Worm (Caenorhabditis elegans): ENCODE results near the gene F40G9.15.
A peak's percentile ranks its signal among the peaks of the same experiment; 100 is the strongest.

F40G9.15 gene

DNA sequence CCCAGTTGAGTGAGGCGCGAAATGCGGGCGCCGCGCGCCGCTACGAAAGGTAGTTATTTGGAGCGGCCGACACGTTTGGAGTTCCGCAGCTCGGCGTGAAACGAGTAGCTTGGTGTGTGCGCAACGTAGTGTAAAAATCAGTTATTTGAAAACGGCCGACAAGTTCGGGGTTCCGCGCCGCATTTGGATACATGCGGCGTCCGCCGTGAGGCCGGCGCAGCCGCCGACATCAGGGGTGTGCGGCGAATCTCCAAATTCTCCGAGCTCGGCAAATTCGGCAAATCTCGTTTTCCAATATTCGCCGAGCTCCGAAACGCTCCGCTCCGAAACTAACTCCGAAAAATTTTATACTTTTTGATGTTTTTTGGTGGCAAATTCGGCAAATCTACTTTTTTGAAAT, 24.2 kb upstream of the F40G9.15 start:
- TF ChIP-seq sdc-2 (tag; optimal IDR thresholded peaks at IDR 0.05) = no peak
- TF ChIP-seq lin-11 (tag; optimal IDR thresholded peaks at IDR 0.05) = no peak
- TF ChIP-seq ceh-48 (tag; optimal IDR thresholded peaks at IDR 0.05) = no peak
- TF ChIP-seq ama-1 (optimal IDR thresholded peaks at IDR 0.05) = no peak
- no peak for TF ChIP-seq mec-3 (tag; optimal IDR thresholded peaks at IDR 0.05; ENCODE audit: borderline replicate concordance)
- TF ChIP-seq dve-1 (tag; optimal IDR thresholded peaks at IDR 0.05) = no peak
- no peak for TF ChIP-seq gmeb-2 (tag; optimal IDR thresholded peaks at IDR 0.05)
- TF ChIP-seq nhr-232 (tag; optimal IDR thresholded peaks at IDR 0.05) = no peak
- no peak for TF ChIP-seq madf-2 (tag; optimal IDR thresholded peaks at IDR 0.05)
- TF ChIP-seq lim-6 (tag; optimal IDR thresholded peaks at IDR 0.05) = no peak
- TF ChIP-seq hlh-30 (tag; optimal IDR thresholded peaks at IDR 0.05; ENCODE audit: insufficient read depth) = no peak
- TF ChIP-seq eyg-1 (tag; optimal IDR thresholded peaks at IDR 0.05) = no peak
- no peak for TF ChIP-seq pat-9 (tag; optimal IDR thresholded peaks at IDR 0.05)

DNA sequence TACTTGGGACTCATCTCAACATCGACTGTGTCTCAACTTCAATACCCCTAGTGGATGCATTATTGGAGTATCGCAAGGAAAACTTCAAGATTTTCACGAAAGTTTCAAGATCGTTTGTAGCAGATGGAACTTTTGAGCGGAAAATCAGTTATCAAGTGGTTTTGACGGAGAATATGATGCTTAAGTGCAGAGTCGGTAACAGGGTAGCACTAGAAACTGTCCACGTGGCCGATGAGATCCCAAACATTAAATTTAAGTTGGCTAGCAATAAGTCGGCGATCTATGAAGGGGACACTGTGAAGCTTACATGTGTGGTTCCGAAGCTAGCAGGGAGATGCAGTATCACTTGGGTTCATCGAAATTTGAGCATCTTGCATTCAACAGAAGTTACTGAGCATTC, 23.0 kb upstream of the F40G9.15 start:
- TF ChIP-seq dmd-4 (tag; optimal IDR thresholded peaks at IDR 0.05; ENCODE audit: borderline replicate concordance) (no peak), F13H6.1 (tag; optimal IDR thresholded peaks at IDR 0.05) (no peak), che-1 (tag; optimal IDR thresholded peaks at IDR 0.05) (no peak), unc-42 (tag; optimal IDR thresholded peaks at IDR 0.05) (no peak), ttx-3 (tag; optimal IDR thresholded peaks at IDR 0.05) (no peak)

ce11 chrIII:159665-160064, 22.5 kb upstream of the F40G9.15 start:
- TF ChIP-seq lim-6 (tag; optimal IDR thresholded peaks at IDR 0.05) (peak; percentile 3), ahr-1 (tag; optimal IDR thresholded peaks at IDR 0.05) (no peak), pqm-1 (tag; optimal IDR thresholded peaks at IDR 0.05) (no peak)

- TF ChIP-seq ceh-9 (tag; optimal IDR thresholded peaks at IDR 0.05) (no peak), ceh-30 (tag; optimal IDR thresholded peaks at IDR 0.05) (no peak), pros-1 (tag; optimal IDR thresholded peaks at IDR 0.05) (no peak), unc-86 (tag; optimal IDR thresholded peaks at IDR 0.05) (no peak), ceh-6 (GFP tag; optimal IDR thresholded peaks at IDR 0.05) (no peak), fkh-10 (GFP tag; optimal IDR thresholded peaks at IDR 0.05) (no peak), pat-9 (tag; optimal IDR thresholded peaks at IDR 0.05) (no peak), che-1 (tag; optimal IDR thresholded peaks at IDR 0.05) (no peak), T23F11.4 (GFP tag; optimal IDR thresholded peaks at IDR 0.05) (no peak), hlh-15 (tag; optimal IDR thresholded peaks at IDR 0.05) (no peak), fax-1 (tag; optimal IDR thresholded peaks at IDR 0.05) (no peak), lin-11 (tag; optimal IDR thresholded peaks at IDR 0.05) (no peak), sox-2 (GFP tag; IDR thresholded peaks at IDR 0.05) (no peak), pqm-1 (tag; optimal IDR thresholded peaks at IDR 0.05) (no peak), ahr-1 (tag; optimal IDR thresholded peaks at IDR 0.05) (no peak)
Measured at ce11 chrIII:164775-165174, 17.4 kb upstream of the F40G9.15 start, which contains the start of gene F40G9.8. Gene F40G9.8 (minus strand): TSS chrIII:164875.

DNA sequence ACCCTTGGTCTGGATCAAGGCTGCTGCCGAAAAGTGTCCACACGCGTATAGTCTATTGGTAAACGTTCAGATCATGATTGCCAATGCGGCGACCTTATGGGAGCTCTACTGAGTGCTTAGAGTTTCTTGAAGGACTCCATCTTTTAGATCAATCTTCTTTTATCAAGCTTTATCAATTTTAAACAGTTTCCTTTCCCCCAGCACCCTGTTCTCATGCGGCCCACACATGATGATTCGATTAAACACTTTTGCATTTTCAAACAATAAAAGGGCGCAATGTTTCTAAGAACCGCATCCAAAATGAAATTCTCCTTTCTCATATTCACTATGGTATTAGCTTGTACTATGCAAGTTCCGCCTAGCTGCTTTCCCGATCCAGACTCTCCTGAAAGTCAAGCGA, 16.8 kb upstream of the F40G9.15 start, which contains the start of gene F40G9.7:
F40G9.7 (plus strand) TSS at position 301 of the 400 bp plus-strand sequence.
- TF ChIP-seq ama-1 (optimal IDR thresholded peaks at IDR 0.05) (no peak), ceh-30 (tag; optimal IDR thresholded peaks at IDR 0.05) (no peak), ref-2 (tag; optimal IDR thresholded peaks at IDR 0.05) (no peak), tbx-2 (tag; optimal IDR thresholded peaks at IDR 0.05) (no peak), K09A11.1 (tag; optimal IDR thresholded peaks at IDR 0.05; ENCODE audit: insufficient read depth) (no peak), pat-9 (tag; optimal IDR thresholded peaks at IDR 0.05) (no peak), fax-1 (tag; optimal IDR thresholded peaks at IDR 0.05) (no peak), che-1 (tag; optimal IDR thresholded peaks at IDR 0.05) (no peak), F13H6.1 (tag; optimal IDR thresholded peaks at IDR 0.05) (no peak), hlh-6 (tag; optimal IDR thresholded peaks at IDR 0.05) (no peak), ceh-18 (tag; optimal IDR thresholded peaks at IDR 0.05) (no peak), ceh-48 (tag; optimal IDR thresholded peaks at IDR 0.05) (no peak), sox-2 (GFP tag; IDR thresholded peaks at IDR 0.05) (no peak), lim-6 (tag; optimal IDR thresholded peaks at IDR 0.05) (no peak), odd-2 (tag; optimal IDR thresholded peaks at IDR 0.05) (no peak), npax-4 (tag; optimal IDR thresholded peaks at IDR 0.05) (no peak), syd-9 (tag; optimal IDR thresholded peaks at IDR 0.05) (no peak), elt-2 (tag; optimal IDR thresholded peaks at IDR 0.05) (no peak), pha-4 (tag; optimal IDR thresholded peaks at IDR 0.05) (no peak)

Measured in whole organism, late embryonic.